Worm (Caenorhabditis elegans): Measurements from ENCODE around the gene W01C9.2.

Gene W01C9.2

ce11 chrII:8566039-8566438, 29.9 kb downstream of the W01C9.2 start, which contains the start of gene stc-1 (continued):
- TF ChIP-seq hif-1 (tag; optimal IDR thresholded peaks at IDR 0.05) (no peak), hlh-30 (tag; optimal IDR thresholded peaks at IDR 0.05; ENCODE audit: insufficient read depth) (no peak), mxl-2 (GFP tag; conservative IDR thresholded peaks at IDR 0.05) (no peak), nhr-10 (tag; optimal IDR thresholded peaks at IDR 0.05) (peak; percentile 1), nhr-28 (tag; optimal IDR thresholded peaks at IDR 0.05) (peak; percentile 39), lin-13 (GFP tag; optimal IDR thresholded peaks at IDR 0.05) (no peak), snpc-4 (tag; optimal IDR thresholded peaks at IDR 0.05) (no peak), ctbp-1 (GFP tag; IDR thresholded peaks at IDR 0.05) (no peak), tra-1 (GFP tag; IDR thresholded peaks at IDR 0.05) (no peak), php-3 (GFP tag; IDR thresholded peaks at IDR 0.05) (no peak), zfp-2 (tag; optimal IDR thresholded peaks at IDR 0.05) (no peak), Y48G9A.11 (GFP tag; IDR thresholded peaks at IDR 0.05) (no peak), pha-4 (GFP tag; IDR thresholded peaks at IDR 0.05) (no peak), pha-4 (tag; optimal IDR thresholded peaks at IDR 0.05) (no peak), dmd-9 (GFP tag; IDR thresholded peaks at IDR 0.05) (no peak), cey-2 (tag; optimal IDR thresholded peaks at IDR 0.05; ENCODE audit: borderline replicate concordance, insufficient read depth) (no peak), lin-15B (tag; optimal IDR thresholded peaks at IDR 0.05) (no peak), fos-1 (tag; optimal IDR thresholded peaks at IDR 0.05) (no peak), F10B5.3 (tag; optimal IDR thresholded peaks at IDR 0.05) (no peak), unc-39 (tag; optimal IDR thresholded peaks at IDR 0.05) (no peak), dve-1 (tag; optimal IDR thresholded peaks at IDR 0.05; ENCODE audit: insufficient read depth) (peak; percentile 43), F44E2.7 (GFP tag; IDR thresholded peaks at IDR 0.05) (no peak), mes-2 (tag; optimal IDR thresholded peaks at IDR 0.05; ENCODE audit: poor library complexity, severe bottlenecking) (peak; percentile 59), daf-19 (GFP tag; conservative IDR thresholded peaks at IDR 0.05) (no peak), dpl-1 (GFP tag; optimal IDR thresholded peaks at IDR 0.05) (peak; percentile 70), F26F4.8 (GFP tag; conservative IDR thresholded peaks at IDR 0.05) (no peak), zip-11 (GFP tag; IDR thresholded peaks at IDR 0.05) (no peak), daf-16 (GFP tag; optimal IDR thresholded peaks at IDR 0.05) (no peak), daf-16 (tag; optimal IDR thresholded peaks at IDR 0.05) (peak; percentile 33), mdl-1 (tag; optimal IDR thresholded peaks at IDR 0.05) (no peak), zfp-3 (GFP tag; conservative IDR thresholded peaks at IDR 0.05) (no peak), lim-7 (GFP tag; IDR thresholded peaks at IDR 0.05) (no peak), saeg-2 (GFP tag; IDR thresholded peaks at IDR 0.05) (no peak), lin-39 (tag; optimal IDR thresholded peaks at IDR 0.05) (no peak), nhr-11 (tag; optimal IDR thresholded peaks at IDR 0.05) (no peak), egl-27 (tag; optimal IDR thresholded peaks at IDR 0.05) (no peak), ceh-44 (GFP tag; IDR thresholded peaks at IDR 0.05) (no peak), ceh-28 (tag; optimal IDR thresholded peaks at IDR 0.05) (no peak), mdt-29 (GFP tag; IDR thresholded peaks at IDR 0.05) (no peak), skn-1 (tag; optimal IDR thresholded peaks at IDR 0.05) (no peak), zip-2 (tag; optimal IDR thresholded peaks at IDR 0.05) (no peak), spr-1 (tag; optimal IDR thresholded peaks at IDR 0.05) (no peak), T26A8.4 (GFP tag; IDR thresholded peaks at IDR 0.05) (peak; percentile 35; the same call in 1 of the 2 replicates), sdz-12 (GFP tag; optimal IDR thresholded peaks at IDR 0.05) (no peak), zag-1 (tag; optimal IDR thresholded peaks at IDR 0.05) (no peak), daf-12 (tag; optimal IDR thresholded peaks at IDR 0.05) (no peak), fkh-10 (GFP tag; optimal IDR thresholded peaks at IDR 0.05) (no peak), ZK546.5 (tag; optimal IDR thresholded peaks at IDR 0.05) (no peak), madf-5 (GFP tag; IDR thresholded peaks at IDR 0.05) (no peak), jun-1 (tag; optimal IDR thresholded peaks at IDR 0.05) (no peak), nhr-42 (GFP tag; IDR thresholded peaks at IDR 0.05) (no peak), unc-62 (GFP tag; optimal IDR thresholded peaks at IDR 0.05 in 1 of 2) (no peak), unc-62 (tag; optimal IDR thresholded peaks at IDR 0.05) (no peak)
